Worm (Caenorhabditis elegans) whole organism, early embryonic: ENCODE measurements around the gene F48G7.8.

ENCODE experiments used
- F13C5.2 ChIP-seq: sonication (generic microtip); optimal IDR thresholded peaks from 2 replicates; lab custom pipeline; 2017; ENCODE audit warnings: mild to moderate bottlenecking, missing genetic modification characterization, inconsistent platforms, missing compliant biosample characterization
- ama-1 ChIP-seq: fragments of 150-350 bp; optimal IDR thresholded peaks from 2 replicates; lab custom pipeline; 2014
- ceh-13 ChIP-seq: fragments of 200-800 bp; sonication (Bioruptor generic); optimal IDR thresholded peaks from 2 replicates; lab custom pipeline; 2018; ENCODE audit warnings: mild to moderate bottlenecking, missing genetic modification characterization, missing compliant biosample characterization
- ceh-36 ChIP-seq: sonication (generic microtip); optimal IDR thresholded peaks from 2 replicates; lab custom pipeline; 2016; ENCODE audit warnings: missing genetic modification characterization, inconsistent platforms, missing compliant biosample characterization
- ets-7 ChIP-seq: sonication (generic microtip); optimal IDR thresholded peaks from 2 replicates; lab custom pipeline; 2016; ENCODE audit warnings: missing genotype, missing genetic modification characterization, missing compliant biosample characterization
- flt-1 ChIP-seq: fragments of 200-800 bp; sonication (Bioruptor generic); IDR thresholded peaks from 2 replicates; pipeline ENCODE4 v1.3.6; 2022; ENCODE audit warnings: missing genetic modification characterization, missing compliant biosample characterization
- hmg-4 ChIP-seq: fragments of 200-800 bp; sonication (Bioruptor generic); optimal IDR thresholded peaks from 2 replicates; lab custom pipeline; 2018; ENCODE audit warnings: mild to moderate bottlenecking, missing genetic modification characterization, missing compliant biosample characterization
- hnd-1 ChIP-seq: sonication (generic microtip); optimal IDR thresholded peaks from 2 replicates; lab custom pipeline; 2016; ENCODE audit warnings: missing genetic modification characterization, missing compliant biosample characterization
- pes-1 ChIP-seq: fragments of 200-800 bp; sonication (Bioruptor generic); IDR thresholded peaks from 2 replicates; pipeline ENCODE4 v1.3.6; 2022; ENCODE audit warnings: missing genetic modification reagents, missing genetic modification characterization, missing compliant biosample characterization
- sea-1 ChIP-seq: fragments of 200-800 bp; sonication (Bioruptor generic); conservative IDR thresholded peaks from 2 replicates; pipeline ENCODE4 v1.3.6; 2022; ENCODE audit warnings: missing genetic modification characterization, missing compliant biosample characterization
- tbx-11 ChIP-seq: fragments of 200-800 bp; sonication (Bioruptor generic); IDR thresholded peaks from 2 replicates; pipeline ENCODE4 v1.3.6; 2022; ENCODE audit warnings: missing genetic modification characterization, missing compliant biosample characterization
- tbx-37 ChIP-seq: fragments of 200-800 bp; sonication (Bioruptor generic); conservative IDR thresholded peaks from 2 replicates; pipeline ENCODE4 v1.3.6; 2022; ENCODE audit warnings: missing genetic modification reagents, missing genetic modification characterization, missing compliant biosample characterization
- tra-4 ChIP-seq: sonication (generic microtip); optimal IDR thresholded peaks from 2 replicates; lab custom pipeline; 2017; ENCODE audit warnings: missing genetic modification characterization, missing compliant biosample characterization

ce11 chrV:615275-615674, 12.2 kb downstream of the F48G7.8 start, which contains the start of gene F48G7.13:
- TF ChIP-seq tbx-11 (GFP tag; lab: Robert Waterston, UW) (no peak), sea-1 (GFP tag; lab: Robert Waterston, UW) (no peak), flt-1 (no peak), tbx-37 (no peak), hnd-1 (no peak), pes-1 (GFP tag; lab: Robert Waterston, UW) (no peak), ama-1 (lab: Kevin White, UChicago) (no peak), ets-7 (tag; lab: Kevin White, UChicago) (no peak), tra-4 (no peak), ceh-13 (GFP tag; lab: Kevin White, UChicago) (no peak), F13C5.2 (tag; lab: Kevin White, UChicago) (no peak), ceh-36 (no peak), hmg-4 (GFP tag; lab: Kevin White, UChicago) (no peak)
